Worm (Caenorhabditis elegans) whole organism, early embryonic: ENCODE data around the gene pdf-2.

Source experiments
- aly-1 ChIP-seq: sonication (generic microtip); optimal IDR thresholded peaks from 2 replicates; lab custom pipeline; 2016; ENCODE audit warnings: missing genetic modification characterization, missing compliant biosample characterization
- ama-1 ChIP-seq: fragments of 150-350 bp; optimal IDR thresholded peaks from 2 replicates; lab custom pipeline; 2014
- flt-1 ChIP-seq: fragments of 200-800 bp; sonication (Bioruptor generic); IDR thresholded peaks from 2 replicates; pipeline ENCODE4 v1.3.6; 2022; ENCODE audit warnings: missing genetic modification characterization, missing compliant biosample characterization
- tra-4 ChIP-seq: sonication (generic microtip); optimal IDR thresholded peaks from 2 replicates; lab custom pipeline; 2017; ENCODE audit warnings: missing genetic modification characterization, missing compliant biosample characterization

- TF ChIP-seq ama-1 (lab: Kevin White, UChicago) (no peak), tra-4 (tag; lab: Kevin White, UChicago) (no peak), aly-1 (no peak), flt-1 (GFP tag; lab: Robert Waterston, UW) (no peak)
Observed at ce11 chrX:2190740-2191139, 27.6 kb downstream of the pdf-2 start.
